Fruit fly (Drosophila melanogaster): ENCODE measurements around the gene Rev1.

The Rev1 gene

DNA sequence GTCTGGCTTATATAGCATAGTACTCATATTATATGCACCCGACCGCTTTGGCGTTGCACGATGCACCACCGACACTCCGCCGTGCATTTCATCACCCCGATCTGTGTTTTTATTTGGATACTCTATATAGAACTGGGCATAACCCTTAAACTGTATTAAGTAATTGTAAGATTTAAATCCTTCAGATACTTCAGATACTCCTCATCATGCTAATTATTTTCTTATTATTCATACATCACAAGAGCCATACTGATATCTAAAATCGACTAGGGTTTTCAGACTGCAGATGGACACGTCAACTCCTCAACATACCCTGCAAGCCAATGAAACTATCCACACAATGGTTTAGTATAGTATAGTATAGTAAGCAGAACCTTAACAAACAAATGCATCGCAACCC, 30.6 kb upstream of the Rev1 start:
- peak in 1 of 2 experiments; percentile 13 for TF ChIP-seq foxo (GFP tag; optimal IDR thresholded peaks at IDR 0.05)
- peak; percentile 12 for TF ChIP-seq ey (GFP tag; optimal IDR thresholded peaks at IDR 0.05)
- TF ChIP-seq rgr (GFP tag; optimal IDR thresholded peaks at IDR 0.05), result no peak
- no peak for TF ChIP-seq CG32264 (GFP tag; optimal IDR thresholded peaks at IDR 0.05)
- TF ChIP-seq br (GFP tag; optimal IDR thresholded peaks at IDR 0.05), result no peak
- TF ChIP-seq usp (GFP tag; optimal IDR thresholded peaks at IDR 0.05), result no peak
- no peak for TF ChIP-seq Hnf4 (GFP tag; optimal IDR thresholded peaks at IDR 0.05)
- TF ChIP-seq h (GFP tag; optimal IDR thresholded peaks at IDR 0.05), result peak; percentile 7
- no peak for TF ChIP-seq Myc (optimal IDR thresholded peaks at IDR 0.05)
- TF ChIP-seq brk (GFP tag; optimal IDR thresholded peaks at IDR 0.05), result no peak
- no peak for TF ChIP-seq dsf (GFP tag; optimal IDR thresholded peaks at IDR 0.05; ENCODE audit: borderline replicate concordance)
- TF ChIP-seq HLH106 (tag; optimal IDR thresholded peaks at IDR 0.05), result peak; percentile 3
- no peak for TF ChIP-seq jim (GFP tag; optimal IDR thresholded peaks at IDR 0.05)
- TF ChIP-seq OdsH (GFP tag; optimal IDR thresholded peaks at IDR 0.05), result no peak
- TF ChIP-seq GATAd (GFP tag; optimal IDR thresholded peaks at IDR 0.05), result no peak
- TF ChIP-seq Abd-B (GFP tag; optimal IDR thresholded peaks at IDR 0.05), result no peak
- no peak for TF ChIP-seq CG9705 (GFP tag; optimal IDR thresholded peaks at IDR 0.05)
- no peak for TF ChIP-seq Dfd (GFP tag; optimal IDR thresholded peaks at IDR 0.05)
- TF ChIP-seq sv (GFP tag; optimal IDR thresholded peaks at IDR 0.05), result no peak
- no peak for TF ChIP-seq dl (GFP tag; optimal IDR thresholded peaks at IDR 0.05; ENCODE audit: insufficient read depth in 1 of 2, partially characterized antibody in 2 of 2)

DNA sequence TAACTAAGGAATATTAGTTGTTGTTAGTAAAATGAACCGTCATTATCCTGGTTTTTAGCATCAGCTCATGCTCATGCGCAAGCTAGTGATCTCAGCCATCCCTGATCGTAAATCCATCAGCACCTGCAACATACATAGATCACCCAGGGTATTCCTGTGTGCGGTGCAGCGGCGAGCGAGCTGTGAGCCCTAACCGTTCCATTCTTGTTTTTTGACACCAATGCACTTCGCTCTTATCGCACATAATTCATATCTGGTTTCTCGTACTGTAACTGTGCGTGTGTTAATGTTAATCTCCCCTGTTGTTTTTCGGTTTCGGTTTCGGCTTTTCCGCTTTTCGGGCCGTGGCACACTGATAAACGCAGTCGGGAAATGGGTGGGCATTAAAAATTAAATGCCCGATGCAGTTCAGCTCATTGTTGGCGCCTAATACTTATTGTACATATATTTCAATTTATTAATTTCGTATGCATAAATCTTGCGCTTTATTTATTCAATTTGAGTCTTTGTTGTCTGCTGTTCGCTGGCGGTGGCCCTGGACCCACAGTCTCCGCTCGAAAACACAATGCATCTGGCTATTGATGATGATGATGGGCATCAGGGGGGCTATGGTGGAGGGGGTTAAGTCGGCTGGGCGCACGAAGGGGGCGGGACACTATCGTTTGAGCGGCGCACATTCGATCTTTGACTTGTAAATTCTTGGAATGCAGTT, 29.8 kb upstream of the Rev1 start:
- TF ChIP-seq lola (GFP tag; optimal IDR thresholded peaks at IDR 0.05), result no peak
- TF ChIP-seq Jra (GFP tag; optimal IDR thresholded peaks at IDR 0.05), result no peak
- TF ChIP-seq CrebA (GFP tag; optimal IDR thresholded peaks at IDR 0.05; ENCODE audit: borderline replicate concordance), result no peak
- no peak for TF ChIP-seq OdsH (GFP tag; optimal IDR thresholded peaks at IDR 0.05)
- no peak for TF ChIP-seq usp (GFP tag; optimal IDR thresholded peaks at IDR 0.05)
- no peak for TF ChIP-seq foxo (GFP tag; optimal IDR thresholded peaks at IDR 0.05)
- no peak for TF ChIP-seq Dif (GFP tag; optimal IDR thresholded peaks at IDR 0.05; ENCODE audit: partially characterized antibody)
- no peak for TF ChIP-seq Hnf4 (GFP tag; optimal IDR thresholded peaks at IDR 0.05)
- no peak for TF ChIP-seq Vsx2 (GFP tag; optimal IDR thresholded peaks at IDR 0.05; ENCODE audit: partially characterized antibody)
- TF ChIP-seq h (GFP tag; optimal IDR thresholded peaks at IDR 0.05), result no peak
- no peak for TF ChIP-seq HLH106 (tag; optimal IDR thresholded peaks at IDR 0.05)
- TF ChIP-seq woc (GFP tag; optimal IDR thresholded peaks at IDR 0.05), result no peak
- TF ChIP-seq Abd-B (GFP tag; optimal IDR thresholded peaks at IDR 0.05), result no peak

DNA sequence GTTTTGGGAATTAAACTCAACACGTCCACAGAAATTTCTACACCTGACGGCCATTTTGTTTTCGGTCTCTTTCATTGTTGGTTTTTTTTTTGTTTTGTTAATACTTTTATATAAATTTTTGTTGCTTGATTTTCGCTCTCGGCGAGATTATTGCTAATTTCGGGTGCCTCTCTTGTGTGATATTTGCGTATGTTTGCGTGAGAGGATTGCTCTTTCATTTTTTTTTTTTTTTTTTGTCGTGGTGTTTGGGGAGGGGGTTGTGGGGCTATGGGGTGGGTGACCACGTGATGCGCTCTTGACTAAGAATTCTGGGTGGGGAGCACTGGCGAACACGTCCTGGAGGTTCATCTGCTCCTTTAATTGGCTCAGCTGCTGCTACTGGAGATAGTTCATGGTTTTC, 28.3 kb upstream of the Rev1 start:
- TF ChIP-seq Sp1 (GFP tag; optimal IDR thresholded peaks at IDR 0.05), result peak; percentile 27
- no peak for TF ChIP-seq Vsx2 (GFP tag; optimal IDR thresholded peaks at IDR 0.05; ENCODE audit: partially characterized antibody)
- no peak for TF ChIP-seq dmrt93B (GFP tag; optimal IDR thresholded peaks at IDR 0.05)
- no peak for TF ChIP-seq rgr (GFP tag; optimal IDR thresholded peaks at IDR 0.05)

DNA sequence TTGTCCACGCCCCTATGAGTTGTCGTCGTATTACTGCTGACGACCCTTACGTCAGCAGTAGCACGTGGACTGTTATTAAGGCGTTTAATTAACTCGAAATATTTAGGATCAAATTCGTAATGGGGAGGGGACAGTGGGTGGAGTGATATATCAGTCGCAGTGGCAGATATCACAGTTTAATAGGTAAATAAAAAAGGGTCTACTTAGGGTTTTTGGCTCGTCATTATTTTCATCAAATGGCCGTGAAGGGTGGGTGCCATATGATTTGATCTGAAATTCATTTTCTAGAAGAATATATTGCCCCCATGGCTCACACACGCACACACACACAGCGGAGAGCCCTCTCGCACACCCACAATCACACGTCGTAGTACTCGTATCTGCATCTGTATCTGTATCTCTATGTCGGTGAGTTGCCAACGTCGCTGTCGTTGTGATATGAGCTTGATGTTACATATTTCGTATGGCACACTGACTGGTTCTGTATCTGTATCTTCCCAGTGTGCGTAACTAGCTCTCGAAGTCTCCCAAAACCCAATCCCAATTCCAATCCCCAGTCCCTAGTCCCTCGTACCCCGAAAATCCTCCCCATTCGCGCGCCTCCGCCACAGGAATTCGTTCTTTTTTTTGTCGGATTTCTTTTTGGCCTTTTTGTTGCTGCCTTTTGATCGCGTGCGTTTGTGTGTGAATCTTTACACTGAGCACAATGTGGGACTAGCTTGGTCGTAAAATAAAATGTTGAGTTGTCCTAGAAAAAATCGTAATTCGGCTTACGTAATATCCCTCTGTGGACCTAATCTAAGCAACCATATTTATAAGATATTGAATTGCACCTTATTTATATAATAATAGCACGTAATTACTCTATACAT, 27.4 kb upstream of the Rev1 start:
- no peak for TF ChIP-seq tai (GFP tag; optimal IDR thresholded peaks at IDR 0.05)
- TF ChIP-seq sv (GFP tag; optimal IDR thresholded peaks at IDR 0.05), result peak; percentile 13
- no peak for TF ChIP-seq foxo (GFP tag; optimal IDR thresholded peaks at IDR 0.05)
- TF ChIP-seq h (GFP tag; optimal IDR thresholded peaks at IDR 0.05), result peak; percentile 31
- peak; percentile 29 for TF ChIP-seq HLH106 (tag; optimal IDR thresholded peaks at IDR 0.05)
- peak; percentile 10 for TF ChIP-seq br (GFP tag; optimal IDR thresholded peaks at IDR 0.05)
- TF ChIP-seq N (GFP tag; optimal IDR thresholded peaks at IDR 0.05), result no peak
- TF ChIP-seq Abd-B (GFP tag; optimal IDR thresholded peaks at IDR 0.05), result no peak
- TF ChIP-seq lola (GFP tag; optimal IDR thresholded peaks at IDR 0.05), result no peak
- TF ChIP-seq woc (GFP tag; optimal IDR thresholded peaks at IDR 0.05), result peak; percentile 23
- peak; percentile 54 for TF ChIP-seq Vsx2 (GFP tag; optimal IDR thresholded peaks at IDR 0.05; ENCODE audit: partially characterized antibody)
- no peak for TF ChIP-seq Jra (GFP tag; optimal IDR thresholded peaks at IDR 0.05)
- TF ChIP-seq Dif (GFP tag; optimal IDR thresholded peaks at IDR 0.05; ENCODE audit: partially characterized antibody), result no peak
- TF ChIP-seq Hr78 (GFP tag; optimal IDR thresholded peaks at IDR 0.05), result no peak
- TF ChIP-seq jim (GFP tag; optimal IDR thresholded peaks at IDR 0.05), result peak; percentile 92
- no peak for TF ChIP-seq usp (GFP tag; optimal IDR thresholded peaks at IDR 0.05)
- peak; percentile 33 for TF ChIP-seq fru (GFP tag; optimal IDR thresholded peaks at IDR 0.05)
- no peak for TF ChIP-seq CG32264 (GFP tag; optimal IDR thresholded peaks at IDR 0.05)
- peak; percentile 2 for TF ChIP-seq CG9705 (GFP tag; optimal IDR thresholded peaks at IDR 0.05)
- peak; percentile 71 for TF ChIP-seq Sp1 (GFP tag; optimal IDR thresholded peaks at IDR 0.05)
- no peak for TF ChIP-seq Hr83 (GFP tag; optimal IDR thresholded peaks at IDR 0.05; ENCODE audit: poor library complexity, severe bottlenecking)
- peak; percentile 16 for TF ChIP-seq CrebA (GFP tag; optimal IDR thresholded peaks at IDR 0.05; ENCODE audit: borderline replicate concordance)
- TF ChIP-seq Dfd (GFP tag; optimal IDR thresholded peaks at IDR 0.05), result peak; percentile 36
- TF ChIP-seq pan (optimal IDR thresholded peaks at IDR 0.05), result no peak
- peak; percentile 44 for TF ChIP-seq Rel (GFP tag; optimal IDR thresholded peaks at IDR 0.05)
- TF ChIP-seq Rel (tag; optimal IDR thresholded peaks at IDR 0.05), result peak; percentile 57
- TF ChIP-seq sage (GFP tag; optimal IDR thresholded peaks at IDR 0.05), result no peak
- TF ChIP-seq Myc (optimal IDR thresholded peaks at IDR 0.05), result no peak
- no peak for TF ChIP-seq dsf (GFP tag; optimal IDR thresholded peaks at IDR 0.05; ENCODE audit: borderline replicate concordance)

Data from whole organism, wandering third instar larva.